Worm (Caenorhabditis elegans) whole organism, L1 larva: ENCODE data around the gene abu-7.
A peak's percentile ranks its signal among the peaks of the same experiment; 100 is the strongest.

Source experiments
- C34B4.2 ChIP-seq: sonication (generic microtip); optimal IDR thresholded peaks from 2 replicates; lab custom pipeline; 2017; ENCODE audit warnings: mild to moderate bottlenecking, missing genetic modification characterization, missing compliant biosample characterization
- Y116A8C.19 ChIP-seq: sonication (generic microtip); optimal IDR thresholded peaks from 2 replicates; lab custom pipeline; 2016; ENCODE audit warnings: missing compliant biosample characterization, missing genetic modification characterization, borderline replicate concordance
- alr-1 ChIP-seq: fragments of 200-800 bp; sonication (Bioruptor generic); optimal IDR thresholded peaks from 2 replicates; lab custom pipeline; 2018; ENCODE audit warnings: borderline replicate concordance, mild to moderate bottlenecking, missing genetic modification characterization, missing compliant biosample characterization
- aly-2 ChIP-seq: fragments of 150-350 bp; optimal IDR thresholded peaks from 2 replicates; lab custom pipeline; 2014; ENCODE audit warnings: missing biosample characterization, missing genetic modification characterization
- ama-1 ChIP-seq: fragments of 150-350 bp; optimal IDR thresholded peaks from 2 replicates; lab custom pipeline; 2014
- blmp-1 ChIP-seq: fragments of 150-350 bp; optimal IDR thresholded peaks from 2 replicates; lab custom pipeline; 2014; ENCODE audit warnings: missing biosample characterization, missing genetic modification characterization
- ceh-8 ChIP-seq: fragments of 200-800 bp; sonication (Bioruptor generic); optimal IDR thresholded peaks from 2 replicates; lab custom pipeline; 2018; ENCODE audit warnings: mild to moderate bottlenecking, missing genetic modification characterization, moderate library complexity, missing compliant biosample characterization
- ceh-82 ChIP-seq, 3 experiments: fragments of 150-350 bp in 1 of 3; sonication (generic microtip) in 2 of 3; optimal IDR thresholded peaks; 2 replicates each; lab custom pipeline; 2014 to 2017; ENCODE audit warnings: missing biosample characterization in 3 of 3, missing genetic modification characterization in 3 of 3
- ces-1 ChIP-seq: fragments of 150-350 bp; optimal IDR thresholded peaks from 2 replicates; lab custom pipeline; 2014; ENCODE audit warnings: missing biosample characterization, missing genetic modification reagents, missing genetic modification characterization
- dsc-1 ChIP-seq: sonication (generic microtip); optimal IDR thresholded peaks from 2 replicates; lab custom pipeline; 2016; ENCODE audit warnings: mild to moderate bottlenecking, missing genetic modification characterization, missing compliant biosample characterization
- efl-3 ChIP-seq: fragments of 200-800 bp; sonication (Bioruptor generic); optimal IDR thresholded peaks from 2 replicates; lab custom pipeline; 2018; ENCODE audit warnings: mild to moderate bottlenecking, missing genetic modification characterization, missing compliant biosample characterization
- egl-13 ChIP-seq: sonication (generic microtip); optimal IDR thresholded peaks from 2 replicates; lab custom pipeline; 2016; ENCODE audit warnings: missing genotype, missing genetic modification reagents, missing genetic modification characterization, missing compliant biosample characterization
- egl-27 ChIP-seq, 2 experiments: fragments of 150-350 bp in 1 of 2; sonication (generic microtip); optimal IDR thresholded peaks; 3 replicates each; lab custom pipeline; 2017 to 2018; ENCODE audit warnings: missing biosample characterization in 2 of 2, missing genetic modification characterization in 2 of 2, missing genetic modification reagents in 2 of 2
- ets-5 ChIP-seq: fragments of 200-800 bp; sonication (Bioruptor generic); IDR thresholded peaks from 2 replicates; pipeline ENCODE4 v1.3.6; 2022; ENCODE audit warnings: missing genetic modification characterization, missing compliant biosample characterization
- fkh-4 ChIP-seq: sonication (generic microtip); optimal IDR thresholded peaks from 2 replicates; lab custom pipeline; 2016; ENCODE audit warnings: missing compliant biosample characterization, missing genetic modification characterization, borderline replicate concordance
- fos-1 ChIP-seq: fragments of 150-350 bp; optimal IDR thresholded peaks from 2 replicates; lab custom pipeline; 2014; ENCODE audit warnings: missing biosample characterization, missing genetic modification characterization
- hlh-4 ChIP-seq: sonication (generic microtip); optimal IDR thresholded peaks from 2 replicates; lab custom pipeline; 2016; ENCODE audit warnings: mild to moderate bottlenecking, missing genetic modification characterization, missing compliant biosample characterization
- hpl-2 ChIP-seq: fragments of 150-350 bp; optimal IDR thresholded peaks from 2 replicates; lab custom pipeline; 2014; ENCODE audit warnings: missing biosample characterization, missing genetic modification reagents, missing genetic modification characterization
- irx-1 ChIP-seq: sonication (generic microtip); optimal IDR thresholded peaks from 2 replicates; lab custom pipeline; 2016; ENCODE audit warnings: missing genetic modification characterization, missing compliant biosample characterization
- isw-1 ChIP-seq: fragments of 200-800 bp; sonication (Bioruptor generic); IDR thresholded peaks from 2 replicates; pipeline ENCODE4 v1.3.6; 2022; ENCODE audit warnings: missing genetic modification characterization, missing compliant biosample characterization
- lin-13 ChIP-seq: fragments of 150-350 bp; optimal IDR thresholded peaks from 2 replicates; lab custom pipeline; 2014; ENCODE audit warnings: missing biosample characterization, missing genetic modification reagents, missing genetic modification characterization
- lin-14 ChIP-seq: fragments of 200-800 bp; sonication (Bioruptor generic); optimal IDR thresholded peaks from 2 replicates; lab custom pipeline; 2018; ENCODE audit warnings: mild to moderate bottlenecking, missing genetic modification characterization, moderate library complexity, missing compliant biosample characterization
- lin-15B ChIP-seq: fragments of 150-350 bp; sonication (generic microtip); optimal IDR thresholded peaks from 3 replicates; lab custom pipeline; 2014; ENCODE audit warnings: missing biosample characterization, missing genetic modification characterization
- mab-9 ChIP-seq: fragments of 200-800 bp; sonication (Bioruptor generic); IDR thresholded peaks from 2 replicates; pipeline ENCODE4 v1.3.6; 2022; ENCODE audit warnings: missing genetic modification reagents, missing genetic modification characterization, missing compliant biosample characterization
- mdl-1 ChIP-seq, 2 experiments: fragments of 150-350 bp; optimal IDR thresholded peaks; 2 replicates each; lab custom pipeline; 2014 to 2017; ENCODE audit warnings: missing biosample characterization in 2 of 2, missing genetic modification characterization in 2 of 2, inconsistent platforms in 1 of 2
- mef-2 ChIP-seq: fragments of 150-350 bp; optimal IDR thresholded peaks from 2 replicates; lab custom pipeline; 2014; ENCODE audit warnings: missing biosample characterization, missing genetic modification characterization
- mep-1 ChIP-seq: fragments of 150-350 bp; optimal IDR thresholded peaks from 2 replicates; lab custom pipeline; 2014; ENCODE audit warnings: missing biosample characterization, missing genetic modification characterization
- nhr-11 ChIP-seq: fragments of 150-350 bp; optimal IDR thresholded peaks from 2 replicates; lab custom pipeline; 2014; ENCODE audit warnings: missing biosample characterization, missing genetic modification characterization
- nhr-20 ChIP-seq: sonication (generic microtip); optimal IDR thresholded peaks from 2 replicates; lab custom pipeline; 2016; ENCODE audit warnings: mild to moderate bottlenecking, missing genetic modification characterization, missing compliant biosample characterization
- nhr-237 ChIP-seq: fragments of 150-350 bp; optimal IDR thresholded peaks from 2 replicates; lab custom pipeline; 2014; ENCODE audit warnings: missing biosample characterization, missing genetic modification characterization
- nhr-76 ChIP-seq: sonication (generic microtip); optimal IDR thresholded peaks from 2 replicates; lab custom pipeline; 2017; ENCODE audit warnings: missing biosample characterization, missing genetic modification characterization
- nhr-77 ChIP-seq: fragments of 150-350 bp; optimal IDR thresholded peaks from 2 replicates; lab custom pipeline; 2014; ENCODE audit warnings: missing biosample characterization, missing genetic modification characterization
- nhr-84 ChIP-seq: sonication (generic microtip); optimal IDR thresholded peaks from 2 replicates; lab custom pipeline; 2017; ENCODE audit warnings: missing biosample characterization, missing genetic modification characterization
- nhr-85 ChIP-seq: sonication (generic microtip); peaks from one replicate; lab custom pipeline; 2016; ENCODE audit warnings: missing genetic modification characterization, inconsistent platforms, missing compliant biosample characterization
- pag-3 ChIP-seq: sonication (generic microtip); optimal IDR thresholded peaks from 2 replicates; lab custom pipeline; 2017; ENCODE audit warnings: missing genetic modification characterization, mild to moderate bottlenecking, missing compliant biosample characterization, antibody characterized with exemption, borderline replicate concordance; ENCODE audit not compliant: insufficient read depth
- pax-3 ChIP-seq: fragments of 200-800 bp; sonication (Bioruptor generic); optimal IDR thresholded peaks from 2 replicates; lab custom pipeline; 2018; ENCODE audit warnings: mild to moderate bottlenecking, missing genetic modification characterization, moderate library complexity, missing compliant biosample characterization
- pqm-1 ChIP-seq: sonication (generic microtip); optimal IDR thresholded peaks from 3 replicates; lab custom pipeline; 2017; ENCODE audit warnings: missing biosample characterization, missing genetic modification characterization
- skn-1 ChIP-seq: fragments of 150-350 bp; optimal IDR thresholded peaks from 2 replicates; lab custom pipeline; 2014; ENCODE audit warnings: missing biosample characterization, missing genetic modification characterization
- sox-4 ChIP-seq: sonication (generic microtip); optimal IDR thresholded peaks from 2 replicates; lab custom pipeline; 2016; ENCODE audit warnings: missing genetic modification characterization, missing compliant biosample characterization
- sptf-1 ChIP-seq: fragments of 150-350 bp; optimal IDR thresholded peaks from 2 replicates; lab custom pipeline; 2014; ENCODE audit warnings: missing biosample characterization, missing genetic modification characterization
- unc-130 ChIP-seq: fragments of 150-350 bp; optimal IDR thresholded peaks from 2 replicates; lab custom pipeline; 2017; ENCODE audit warnings: missing biosample characterization, missing genetic modification characterization, inconsistent platforms
- unc-30 ChIP-seq: sonication (generic microtip); optimal IDR thresholded peaks from 2 replicates; lab custom pipeline; 2017; ENCODE audit warnings: missing biosample characterization, missing genetic modification characterization
- unc-86 ChIP-seq: sonication (generic microtip); optimal IDR thresholded peaks from 2 replicates; lab custom pipeline; 2016; ENCODE audit warnings: missing genetic modification characterization, missing compliant biosample characterization
- unc-98 ChIP-seq: fragments of 200-800 bp; sonication (Bioruptor generic); IDR thresholded peaks from 2 replicates; pipeline ENCODE4 v1.3.6; 2022; ENCODE audit warnings: missing genetic modification characterization, missing compliant biosample characterization
- vab-15 ChIP-seq: sonication (generic microtip); optimal IDR thresholded peaks from 2 replicates; lab custom pipeline; 2017; ENCODE audit warnings: missing genotype, mild to moderate bottlenecking, missing genetic modification characterization, missing compliant biosample characterization
- zag-1 ChIP-seq: fragments of 150-350 bp; optimal IDR thresholded peaks from 2 replicates; lab custom pipeline; 2014; ENCODE audit warnings: missing biosample characterization, missing genetic modification characterization
- zip-4 ChIP-seq: fragments of 200-800 bp; sonication (Bioruptor generic); optimal IDR thresholded peaks from 2 replicates; lab custom pipeline; 2018; ENCODE audit warnings: mild to moderate bottlenecking, missing genetic modification characterization, moderate library complexity, missing compliant biosample characterization
- ztf-11 ChIP-seq, 2 experiments: sonication (generic microtip); optimal IDR thresholded peaks; 2 replicates each; lab custom pipeline; 2016 to 2017; ENCODE audit warnings: missing genetic modification characterization in 2 of 2, missing biosample characterization in 1 of 2, missing compliant biosample characterization in 1 of 2
- ztf-4 ChIP-seq: fragments of 150-350 bp; optimal IDR thresholded peaks from 2 replicates; lab custom pipeline; 2014; ENCODE audit warnings: missing biosample characterization, missing genetic modification characterization

The abu-7 gene

DNA sequence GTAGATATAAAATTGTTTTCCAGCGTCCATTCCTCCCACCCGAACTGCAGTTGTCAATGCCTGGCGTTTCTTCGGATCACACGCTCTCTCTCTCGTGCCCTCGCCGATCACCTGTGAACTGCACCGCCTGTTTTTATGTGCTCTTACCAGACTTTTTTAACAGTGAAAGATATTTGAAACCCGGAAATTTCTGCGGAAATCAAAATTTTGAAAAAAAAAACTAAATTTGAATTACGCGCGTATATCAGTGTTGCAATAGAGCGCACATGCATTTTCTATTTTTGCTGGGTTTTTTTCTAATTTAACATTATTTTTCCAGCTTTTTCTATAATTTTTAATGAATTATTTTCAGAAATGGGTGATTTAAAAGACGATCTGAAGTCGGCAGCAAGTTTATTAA, 39.5 kb upstream of the abu-7 start, which contains the start of gene ttc-37 (continued):
- peak; percentile 19 for TF ChIP-seq pag-3 (tag; lab: Kevin White, UChicago)
- TF ChIP-seq mep-1 (tag; lab: Kevin White, UChicago) = peak; percentile 70
- TF ChIP-seq nhr-20 (tag; lab: Kevin White, UChicago) = peak; percentile 80
- TF ChIP-seq nhr-76 (tag; lab: Kevin White, UChicago) = no peak
- 0 out of 2 replicates have a peak, but pooled peaks have one; percentile 7 for TF ChIP-seq unc-98 (GFP tag; lab: Robert Waterston, UW)
- TF ChIP-seq nhr-84 = no peak
- TF ChIP-seq mab-9 = no peak
- peak; percentile 41 for TF ChIP-seq aly-2 (tag; lab: Kevin White, UChicago)
- TF ChIP-seq unc-86 = peak; percentile 65
- no peak for TF ChIP-seq lin-14
- no peak for TF ChIP-seq pax-3
- TF ChIP-seq hlh-4 (tag; lab: Kevin White, UChicago) = no peak
- TF ChIP-seq alr-1 (tag; lab: Kevin White, UChicago) = no peak
- TF ChIP-seq C34B4.2 = no peak
- no peak for TF ChIP-seq ama-1 (lab: Kevin White, UChicago)
- no peak for TF ChIP-seq pqm-1 (tag; lab: Kevin White, UChicago)
- TF ChIP-seq unc-30 = no peak
- TF ChIP-seq irx-1 (tag; lab: Kevin White, UChicago) = peak; percentile 64
- TF ChIP-seq nhr-11 (tag; lab: Kevin White, UChicago) = peak; percentile 31
- no peak for TF ChIP-seq sox-4
- TF ChIP-seq efl-3 (GFP tag; lab: Kevin White, UChicago) = no peak
- no peak for TF ChIP-seq egl-13
- TF ChIP-seq ceh-8 (GFP tag; lab: Kevin White, UChicago) = no peak
- peak; percentile 75 for TF ChIP-seq nhr-85
- TF ChIP-seq nhr-77 (tag; lab: Kevin White, UChicago) = no peak
- TF ChIP-seq zag-1 (tag; lab: Kevin White, UChicago) = no peak
- TF ChIP-seq mef-2 (tag; lab: Kevin White, UChicago) = no peak
- TF ChIP-seq unc-130 = no peak
- no peak for TF ChIP-seq fkh-4 (tag; lab: Kevin White, UChicago)
- TF ChIP-seq ces-1 = no peak
- no peak for TF ChIP-seq Y116A8C.19 (tag; lab: Kevin White, UChicago)
- TF ChIP-seq nhr-237 (tag; lab: Kevin White, UChicago) = no peak
- TF ChIP-seq lin-13 = peak; percentile 38
- TF ChIP-seq dsc-1 = peak; percentile 75
- TF ChIP-seq blmp-1 (tag; lab: Kevin White, UChicago) = peak; percentile 15
- TF ChIP-seq vab-15 (tag; lab: Kevin White, UChicago) = no peak
- no peak for TF ChIP-seq egl-27 (tag; optimal IDR thresholded peaks at IDR 0.05; lab: Kevin White, UChicago)
- TF ChIP-seq skn-1 = peak; percentile 60
- no peak for TF ChIP-seq sptf-1
- peak; percentile 13 for TF ChIP-seq isw-1 (GFP tag; lab: Robert Waterston, UW)
- TF ChIP-seq mdl-1 (tag; optimal IDR thresholded peaks at IDR 0.05; lab: Kevin White, UChicago) = no peak
- no peak for TF ChIP-seq ets-5 (GFP tag; lab: Robert Waterston, UW)
- TF ChIP-seq fos-1 = peak; percentile 33
- TF ChIP-seq ceh-82 (tag; optimal IDR thresholded peaks at IDR 0.05; lab: Kevin White, UChicago) = peak; percentile 31 to 65 (median 51)
- TF ChIP-seq zip-4 (GFP tag; lab: Kevin White, UChicago) = no peak
- TF ChIP-seq lin-15B = peak; percentile 49
- TF ChIP-seq ztf-11 (tag; optimal IDR thresholded peaks at IDR 0.05; lab: Kevin White, UChicago) = no peak
- no peak for TF ChIP-seq ztf-4 (tag; lab: Kevin White, UChicago)
- TF ChIP-seq hpl-2 = no peak
